Fruit fly (Drosophila melanogaster) whole organism, embryonic: ENCODE measurements around the gene Gem4b.

ENCODE experiments used
- Aef1 ChIP-seq: fragments of 200-800 bp; sonication (Bioruptor generic); IDR thresholded peaks from 3 replicates; pipeline ENCODE4 v1.3.6; 2022; ENCODE audit warnings: missing biosample characterization, missing genetic modification characterization
- Asciz ChIP-seq: fragments of 200-800 bp; sonication (Bioruptor generic); optimal IDR thresholded peaks from 2 replicates; lab custom pipeline; 2017; ENCODE audit warnings: missing biosample characterization, mild to moderate bottlenecking, missing genetic modification characterization, missing genetic modification reagents
- Blimp-1 ChIP-seq: fragments of 200-800 bp; sonication (Bioruptor generic); optimal IDR thresholded peaks from 3 replicates; lab custom pipeline; 2018; ENCODE audit warnings: missing biosample characterization, missing genetic modification characterization, mild to moderate bottlenecking, moderate library complexity, missing genetic modification reagents
- CG10321 ChIP-seq: fragments of 200-800 bp; sonication (Bioruptor generic); IDR thresholded peaks from 2 replicates; pipeline ENCODE4 v1.3.6; 2022; ENCODE audit warnings: missing biosample characterization, missing genetic modification characterization
- CG11093 ChIP-seq: fragments of 200-800 bp; sonication (Bioruptor generic); IDR thresholded peaks from 3 replicates; pipeline ENCODE4 v1.3.6; 2022; ENCODE audit warnings: missing biosample characterization, missing genetic modification characterization
- CG12391 ChIP-seq: fragments of 200-800 bp; sonication (Bioruptor generic); optimal IDR thresholded peaks from 3 replicates; lab custom pipeline; 2018; ENCODE audit warnings: missing biosample characterization, mild to moderate bottlenecking, missing genetic modification characterization, moderate library complexity
- CG12744 ChIP-seq: fragments of 200-800 bp; sonication (Bioruptor generic); optimal IDR thresholded peaks from 2 replicates; lab custom pipeline; 2016; ENCODE audit warnings: missing biosample characterization, missing genetic modification characterization
- CG16779 ChIP-seq: fragments of 200-800 bp; sonication (Bioruptor generic); IDR thresholded peaks from 2 replicates; pipeline ENCODE4 v1.3.6; 2022; ENCODE audit warnings: missing biosample characterization, missing genetic modification characterization
- CG17385 ChIP-seq: fragments of 200-800 bp; sonication (Bioruptor generic); optimal IDR thresholded peaks from 3 replicates; lab custom pipeline; 2018; ENCODE audit warnings: missing biosample characterization, mild to moderate bottlenecking, missing genetic modification characterization
- CG2116 ChIP-seq: fragments of 200-800 bp; sonication (Bioruptor generic); optimal IDR thresholded peaks from 3 replicates; lab custom pipeline; 2018; ENCODE audit warnings: missing biosample characterization, mild to moderate bottlenecking, missing genetic modification characterization
- CG31441 ChIP-seq: fragments of 200-800 bp; sonication (Bioruptor generic); IDR thresholded peaks from 2 replicates; pipeline ENCODE4 v1.3.6; 2022; ENCODE audit warnings: missing biosample characterization, missing genetic modification characterization
- CG33557 ChIP-seq: fragments of 200-800 bp; sonication (Bioruptor generic); optimal IDR thresholded peaks from 2 replicates; lab custom pipeline; 2019; ENCODE audit warnings: missing biosample characterization, mild to moderate bottlenecking, missing genetic modification characterization, moderate library complexity
- CG34422 ChIP-seq: fragments of 200-800 bp; sonication (Bioruptor generic); IDR thresholded peaks from 3 replicates; pipeline ENCODE4 v1.3.6; 2022; ENCODE audit warnings: missing biosample characterization, missing genetic modification characterization
- CG4360 ChIP-seq: fragments of 200-800 bp; sonication (Bioruptor generic); IDR thresholded peaks from 2 replicates; pipeline ENCODE4 v1.3.6; 2022; ENCODE audit warnings: missing biosample characterization, missing genetic modification characterization
- CG6683 ChIP-seq: fragments of 200-800 bp; sonication (Bioruptor generic); optimal IDR thresholded peaks from 2 replicates; lab custom pipeline; 2017; ENCODE audit warnings: missing biosample characterization, mild to moderate bottlenecking, missing genetic modification characterization, missing genetic modification reagents
- CG6765 ChIP-seq: fragments of 200-800 bp; sonication (Bioruptor generic); optimal IDR thresholded peaks from 3 replicates; lab custom pipeline; 2017; ENCODE audit warnings: missing biosample characterization, mild to moderate bottlenecking, missing genetic modification characterization
- CG7928 ChIP-seq: fragments of 200-800 bp; sonication (Bioruptor generic); optimal IDR thresholded peaks from 2 replicates; lab custom pipeline; 2017; ENCODE audit warnings: missing biosample characterization, mild to moderate bottlenecking, missing genetic modification characterization
- CG7987 ChIP-seq: fragments of 200-800 bp; sonication (Bioruptor generic); optimal IDR thresholded peaks from 2 replicates; lab custom pipeline; 2018; ENCODE audit warnings: missing biosample characterization, mild to moderate bottlenecking, missing genetic modification characterization, moderate library complexity
- CG8765 ChIP-seq: fragments of 200-800 bp; sonication (Bioruptor generic); IDR thresholded peaks from 2 replicates; pipeline ENCODE4 v1.3.6; 2022; ENCODE audit warnings: missing biosample characterization, missing genetic modification characterization
- CG9215 ChIP-seq: fragments of 200-800 bp; sonication (Bioruptor generic); IDR thresholded peaks from 2 replicates; pipeline ENCODE4 v1.3.6; 2022; ENCODE audit warnings: missing biosample characterization, missing genetic modification characterization
- CTCF ChIP-seq: fragments of 200-800 bp; sonication (Bioruptor generic); optimal IDR thresholded peaks from 2 replicates; lab custom pipeline; 2017; ENCODE audit warnings: missing biosample characterization, mild to moderate bottlenecking, missing genetic modification characterization, moderate library complexity
- Dp ChIP-seq: fragments of 200-800 bp; sonication (Bioruptor generic); optimal IDR thresholded peaks from 2 replicates; lab custom pipeline; 2018; ENCODE audit warnings: missing biosample characterization, mild to moderate bottlenecking, missing genetic modification characterization, moderate library complexity
- HmgD ChIP-seq: fragments of 200-800 bp; sonication (Bioruptor generic); optimal IDR thresholded peaks from 3 replicates; lab custom pipeline; 2016; ENCODE audit warnings: missing biosample characterization, missing genetic modification characterization
- HmgZ ChIP-seq: fragments of 200-800 bp; sonication (Bioruptor generic); optimal IDR thresholded peaks from 2 replicates; lab custom pipeline; 2018; ENCODE audit warnings: missing biosample characterization, mild to moderate bottlenecking, missing genetic modification characterization
- Lhr ChIP-seq: fragments of 200-800 bp; sonication (Bioruptor generic); optimal IDR thresholded peaks from 3 replicates; lab custom pipeline; 2017; ENCODE audit warnings: mild to moderate bottlenecking, missing biosample characterization, missing genetic modification reagents, missing genetic modification characterization
- Med ChIP-seq: fragments of 200-800 bp; sonication (Bioruptor generic); peaks from one replicate; lab custom pipeline; 2016; ENCODE audit warnings: missing biosample characterization, missing genetic modification characterization, mild to moderate bottlenecking, inconsistent platforms, moderate library complexity
- NC2β ChIP-seq: fragments of 200-800 bp; sonication (Bioruptor generic); optimal IDR thresholded peaks from 2 replicates; lab custom pipeline; 2016; ENCODE audit warnings: missing biosample characterization, missing genetic modification characterization
- Opbp ChIP-seq: fragments of 200-800 bp; sonication (Bioruptor generic); IDR thresholded peaks from 3 replicates; pipeline ENCODE4 v1.3.6; 2022; ENCODE audit warnings: missing biosample characterization, missing genetic modification characterization; ENCODE audit not compliant: partially characterized antibody
- Scr ChIP-seq: fragments of 200-800 bp; sonication (Bioruptor generic); IDR thresholded peaks from 2 replicates; pipeline ENCODE4 v1.3.6; 2022; ENCODE audit warnings: missing biosample characterization, missing genetic modification characterization; ENCODE audit not compliant: partially characterized antibody
- Sry-β ChIP-seq: fragments of 200-800 bp; sonication (Bioruptor generic); optimal IDR thresholded peaks from 2 replicates; lab custom pipeline; 2018; ENCODE audit warnings: missing biosample characterization, mild to moderate bottlenecking, missing genetic modification characterization, moderate library complexity
- Trl ChIP-seq, 3 experiments: fragments of >200 bp in 2 of 3; fragments of 200-800 bp in 1 of 3; sonication (Bioruptor generic) in 1 of 3; optimal IDR thresholded peaks; 2 replicates in 1 of 3; 3 replicates in 2 of 3; lab custom pipeline; 2016 to 2017; ENCODE audit warnings: missing biosample characterization in 1 of 3, missing genetic modification characterization in 1 of 3
- Vsx1 ChIP-seq: fragments of 200-800 bp; sonication (Bioruptor generic); optimal IDR thresholded peaks from 2 replicates; lab custom pipeline; 2017; ENCODE audit warnings: missing biosample characterization, mild to moderate bottlenecking, missing genetic modification characterization, missing genetic modification reagents
- ab ChIP-seq: fragments of 200-800 bp; sonication (Bioruptor generic); optimal IDR thresholded peaks from 2 replicates; lab custom pipeline; 2016; ENCODE audit warnings: missing biosample characterization, missing genetic modification characterization
- crc ChIP-seq: fragments of 200-800 bp; sonication (Bioruptor generic); optimal IDR thresholded peaks from 2 replicates; lab custom pipeline; 2016; ENCODE audit warnings: missing biosample characterization, missing genetic modification characterization
- exex ChIP-seq: fragments of 200-800 bp; sonication (Bioruptor generic); optimal IDR thresholded peaks from 4 replicates; lab custom pipeline; 2018; ENCODE audit warnings: missing biosample characterization, mild to moderate bottlenecking, missing genetic modification characterization, moderate library complexity
- gfzf ChIP-seq: fragments of 200-800 bp; sonication (Bioruptor generic); optimal IDR thresholded peaks from 2 replicates; lab custom pipeline; 2016; ENCODE audit warnings: missing biosample characterization, mild to moderate bottlenecking, missing genetic modification characterization, moderate library complexity
- jing ChIP-seq: fragments of 200-800 bp; sonication (Bioruptor generic); optimal IDR thresholded peaks from 2 replicates; lab custom pipeline; 2018; ENCODE audit warnings: missing biosample characterization, mild to moderate bottlenecking, missing genetic modification characterization
- lbe ChIP-seq: fragments of 200-800 bp; sonication (Bioruptor generic); optimal IDR thresholded peaks from 2 replicates; lab custom pipeline; 2016; ENCODE audit warnings: missing biosample characterization, mild to moderate bottlenecking, missing genetic modification characterization
- lmd ChIP-seq: fragments of 200-800 bp; sonication (Bioruptor generic); IDR thresholded peaks from 2 replicates; pipeline ENCODE4 v1.3.6; 2022; ENCODE audit warnings: missing biosample characterization, missing genetic modification characterization
- nerfin-2 ChIP-seq: fragments of 200-800 bp; sonication (Bioruptor generic); IDR thresholded peaks from 2 replicates; pipeline ENCODE4 v1.3.6; 2022; ENCODE audit warnings: missing biosample characterization, missing genetic modification characterization; ENCODE audit not compliant: partially characterized antibody
- otp ChIP-seq: fragments of 200-800 bp; sonication (Bioruptor generic); IDR thresholded peaks from 3 replicates; pipeline ENCODE4, ENCODE4 v1.3.6; 2022; ENCODE audit warnings: missing biosample characterization, missing genetic modification characterization
- prd ChIP-seq, 3 experiments: fragments of >200 bp in 2 of 3; fragments of 200-800 bp in 1 of 3; sonication (Bioruptor generic) in 1 of 3; optimal IDR thresholded peaks in 2 of 3; IDR thresholded peaks in 1 of 3; 2 replicates in 2 of 3; 3 replicates in 1 of 3; pipeline versions ENCODE4 v1.3.6 to Lab custom; 2017 to 2022; ENCODE audit warnings: missing biosample characterization in 1 of 3, missing genetic modification characterization in 1 of 3
- repo ChIP-seq: fragments of 200-800 bp; sonication (Bioruptor generic); optimal IDR thresholded peaks from 2 replicates; lab custom pipeline; 2016; ENCODE audit warnings: missing biosample characterization, missing genetic modification characterization
- shn ChIP-seq: fragments of 200-800 bp; sonication (Bioruptor generic); optimal IDR thresholded peaks from 3 replicates; lab custom pipeline; 2016; ENCODE audit warnings: missing biosample characterization, missing genetic modification characterization
- sisA ChIP-seq: fragments of 200-800 bp; sonication (Bioruptor generic); IDR thresholded peaks from 2 replicates; pipeline ENCODE4 v1.3.6; 2022; ENCODE audit warnings: missing biosample characterization, missing genetic modification characterization
- stc ChIP-seq: fragments of 200-800 bp; sonication (Bioruptor generic); IDR thresholded peaks from 2 replicates; pipeline ENCODE4 v1.3.6; 2022; ENCODE audit warnings: missing biosample characterization, missing genetic modification characterization
- sug ChIP-seq: fragments of 200-800 bp; optimal IDR thresholded peaks from 2 replicates; lab custom pipeline; 2019; ENCODE audit warnings: missing biosample characterization, mild to moderate bottlenecking, missing genetic modification characterization, moderate library complexity
- twi ChIP-seq: fragments of 200-800 bp; optimal IDR thresholded peaks from 2 replicates; lab custom pipeline; 2019; ENCODE audit warnings: missing biosample characterization, mild to moderate bottlenecking, missing genetic modification characterization, moderate library complexity
- unc-4 ChIP-seq: fragments of 200-800 bp; sonication (Bioruptor generic); IDR thresholded peaks from 2 replicates; pipeline ENCODE4 v1.3.6; 2022; ENCODE audit warnings: missing biosample characterization, missing genetic modification characterization; ENCODE audit not compliant: partially characterized antibody

The Gem4b gene

dm6 chrX:3949409-3950178 is 8.9 kb downstream of the Gem4b start (continued):
- TF ChIP-seq otp (GFP tag; lab: Robert Waterston, UW) (no peak), repo (GFP tag; lab: Kevin White, UChicago) (no peak), CG9215 (no peak), CG4360 (peak; percentile 90), CG8765 (GFP tag; lab: Robert Waterston, UW) (no peak), CG6683 (GFP tag; lab: Kevin White, UChicago) (no peak), prd (optimal IDR thresholded peaks at IDR 0.05; lab: Kevin White, UChicago) (no peak), prd (GFP tag; IDR thresholded peaks at IDR 0.05; lab: Robert Waterston, UW) (no peak), CG34422 (peak; percentile 23; the same call in 1 of the 3 replicates), Scr (GFP tag; lab: Robert Waterston, UW) (peak; percentile 32), CG6765 (no peak), Opbp (0 out of 3 replicates have a peak, but pooled peaks have one; percentile 9), CG16779 (no peak), CG17385 (peak; percentile 62), CG12391 (no peak), CG31441 (GFP tag; lab: Robert Waterston, UW) (no peak), Asciz (GFP tag; lab: Kevin White, UChicago) (no peak), sisA (no peak), twi (tag; lab: Kevin White, UChicago) (no peak), lbe (GFP tag; lab: Kevin White, UChicago) (peak; percentile 44), Lhr (GFP tag; lab: Kevin White, UChicago) (no peak), NC2β (GFP tag; lab: Kevin White, UChicago) (no peak), crc (GFP tag; lab: Kevin White, UChicago) (no peak), ab (no peak), CTCF (GFP tag; lab: Kevin White, UChicago) (no peak), exex (no peak), CG7928 (GFP tag; lab: Kevin White, UChicago) (no peak), sug (tag; lab: Kevin White, UChicago) (no peak), Blimp-1 (peak; percentile 23), Med (GFP tag; lab: Kevin White, UChicago) (peak; percentile 3), HmgD (GFP tag; lab: Kevin White, UChicago) (no peak), CG33557 (GFP tag; lab: Kevin White, UChicago) (no peak), jing (GFP tag; lab: Kevin White, UChicago) (no peak), Trl (optimal IDR thresholded peaks at IDR 0.05; lab: Kevin White, UChicago) (peak; percentile 50 to 86), Trl (GFP tag; optimal IDR thresholded peaks at IDR 0.05; lab: Kevin White, UChicago) (no peak), Dp (GFP tag; lab: Kevin White, UChicago) (no peak), unc-4 (GFP tag; lab: Robert Waterston, UW) (0 out of 2 replicates have a peak, but pooled peaks have one; percentile 15), CG12744 (GFP tag; lab: Kevin White, UChicago) (no peak), HmgZ (no peak), CG11093 (GFP tag; lab: Robert Waterston, UW) (no peak), lmd (no peak), Sry-β (GFP tag; lab: Kevin White, UChicago) (no peak), CG2116 (GFP tag; lab: Kevin White, UChicago) (no peak), nerfin-2 (GFP tag; lab: Robert Waterston, UW) (no peak), CG10321 (GFP tag; lab: Robert Waterston, UW) (peak; percentile 37), shn (GFP tag; lab: Kevin White, UChicago) (no peak), CG7987 (GFP tag; lab: Kevin White, UChicago) (no peak), stc (no peak), Vsx1 (no peak), gfzf (GFP tag; lab: Kevin White, UChicago) (no peak), Aef1 (GFP tag; lab: Robert Waterston, UW) (peak; percentile 10; the same call in 1 of the 3 replicates)
